Fruit fly (Drosophila melanogaster): Measurements from ENCODE around the gene CG4768.

CG4768 gene

dm6 chrX:16834259-16834658, 42.3 kb downstream of the CG4768 start (continued):
- TF ChIP-seq CG17359 (tag; optimal IDR thresholded peaks at IDR 0.05) (peak; percentile 13), CG12236 (GFP tag; optimal IDR thresholded peaks at IDR 0.05) (no peak), Sox100B (GFP tag; optimal IDR thresholded peaks at IDR 0.05) (peak; percentile 32), dimm (GFP tag; IDR thresholded peaks at IDR 0.05) (0 out of 2 replicates have a peak, but pooled peaks have one; percentile 20), row (GFP tag; IDR thresholded peaks at IDR 0.05) (peak; percentile 57), gt (GFP tag; IDR thresholded peaks at IDR 0.05) (no peak), vvl (GFP tag; IDR thresholded peaks at IDR 0.05) (peak; percentile 33; the same call in 1 of the 2 replicates), Hr51 (GFP tag; optimal IDR thresholded peaks at IDR 0.05) (peak in 1 of 2 experiments; percentile 75), scrt (GFP tag; optimal IDR thresholded peaks at IDR 0.05) (no peak), CG4707 (GFP tag; optimal IDR thresholded peaks at IDR 0.05) (no peak), CG43689 (GFP tag; IDR thresholded peaks at IDR 0.05) (no peak), gsb-n (tag; optimal IDR thresholded peaks at IDR 0.05) (no peak), sens (GFP tag) (peak; percentile 87), CrebB (tag; optimal IDR thresholded peaks at IDR 0.05) (no peak), lmd (GFP tag; IDR thresholded peaks at IDR 0.05) (peak; percentile 41), tup (GFP tag; optimal IDR thresholded peaks at IDR 0.05) (no peak), mld (GFP tag; IDR thresholded peaks at IDR 0.05; ENCODE audit: partially characterized antibody) (no peak), kah (GFP tag; optimal IDR thresholded peaks at IDR 0.05) (no peak), CG10147 (GFP tag; optimal IDR thresholded peaks at IDR 0.05) (no peak), CG2202 (tag; optimal IDR thresholded peaks at IDR 0.05) (no peak), pum (GFP tag; optimal IDR thresholded peaks at IDR 0.05) (peak; percentile 9), CG1792 (GFP tag; optimal IDR thresholded peaks at IDR 0.05) (no peak), Dref (GFP tag; IDR thresholded peaks at IDR 0.05) (no peak), Dek (tag; optimal IDR thresholded peaks at IDR 0.05) (peak; percentile 17), Sry-δ (GFP tag; optimal IDR thresholded peaks at IDR 0.05) (no peak), Ets65A (GFP tag) (peak; percentile 63), H15 (GFP tag; IDR thresholded peaks at IDR 0.05) (no peak), Asciz (GFP tag; optimal IDR thresholded peaks at IDR 0.05) (no peak), Hr3 (GFP tag; optimal IDR thresholded peaks at IDR 0.05) (peak; percentile 15), disco-r (GFP tag; optimal IDR thresholded peaks at IDR 0.05) (no peak), CG31224 (GFP tag; IDR thresholded peaks at IDR 0.05) (no peak), abd-A (tag; optimal IDR thresholded peaks at IDR 0.05) (no peak), so (GFP tag; IDR thresholded peaks at IDR 0.05) (peak; percentile 41; the same call in 1 of the 3 replicates), CG10267 (tag; optimal IDR thresholded peaks at IDR 0.05) (no peak), CG5245 (GFP tag; optimal IDR thresholded peaks at IDR 0.05) (no peak), CG17612 (GFP tag; IDR thresholded peaks at IDR 0.05) (no peak), CG4328 (GFP tag; optimal IDR thresholded peaks at IDR 0.05) (no peak), CG11696 (GFP tag; IDR thresholded peaks at IDR 0.05) (no peak), CG1024 (GFP tag; IDR thresholded peaks at IDR 0.05) (no peak), CG8089 (GFP tag; optimal IDR thresholded peaks at IDR 0.05) (no peak), ems (GFP tag; optimal IDR thresholded peaks at IDR 0.05) (no peak), CG10654 (GFP tag; optimal IDR thresholded peaks at IDR 0.05) (no peak), en (GFP tag; optimal IDR thresholded peaks at IDR 0.05) (no peak), ind (GFP tag; optimal IDR thresholded peaks at IDR 0.05) (no peak), fu2 (GFP tag; optimal IDR thresholded peaks at IDR 0.05) (peak; percentile 27), CG8359 (GFP tag; optimal IDR thresholded peaks at IDR 0.05; ENCODE audit: borderline replicate concordance) (no peak), Optix (GFP tag; IDR thresholded peaks at IDR 0.05) (no peak), sqz (GFP tag; optimal IDR thresholded peaks at IDR 0.05) (no peak), CG2678 (tag; optimal IDR thresholded peaks at IDR 0.05) (peak; percentile 67)

All from whole organism, embryonic.